Fruit fly (Drosophila melanogaster) whole organism, embryonic: Measurements from ENCODE around the gene dpr20.

ENCODE experiments used
- Atf6 ChIP-seq: fragments of 200-800 bp; sonication (Bioruptor generic); IDR thresholded peaks from 2 replicates; pipeline ENCODE4 v1.3.6; 2022; ENCODE audit warnings: missing biosample characterization, missing genetic modification characterization
- BEAF-32 ChIP-seq: fragments of 200-800 bp; sonication (Bioruptor generic); optimal IDR thresholded peaks from 3 replicates; lab custom pipeline; 2017; ENCODE audit warnings: missing biosample characterization, missing genetic modification characterization, mild to moderate bottlenecking, moderate library complexity, missing genetic modification reagents
- Blimp-1 ChIP-seq: fragments of 200-800 bp; sonication (Bioruptor generic); optimal IDR thresholded peaks from 3 replicates; lab custom pipeline; 2018; ENCODE audit warnings: missing biosample characterization, missing genetic modification characterization, mild to moderate bottlenecking, moderate library complexity, missing genetic modification reagents
- Bteb2 ChIP-seq: fragments of 200-800 bp; sonication (Bioruptor generic); optimal IDR thresholded peaks from 2 replicates; lab custom pipeline; 2016; ENCODE audit warnings: missing biosample characterization, missing genetic modification characterization
- CG10147 ChIP-seq: fragments of 200-800 bp; sonication (Bioruptor generic); optimal IDR thresholded peaks from 2 replicates; lab custom pipeline; 2019; ENCODE audit warnings: missing biosample characterization, mild to moderate bottlenecking, missing genetic modification characterization, moderate library complexity
- CG10209 ChIP-seq: fragments of 200-800 bp; sonication (Bioruptor generic); optimal IDR thresholded peaks from 3 replicates; lab custom pipeline; 2017; ENCODE audit warnings: missing biosample characterization, mild to moderate bottlenecking, missing genetic modification characterization, missing genetic modification reagents
- CG11398 ChIP-seq: fragments of 200-800 bp; sonication (Bioruptor generic); optimal IDR thresholded peaks from 2 replicates; lab custom pipeline; 2016; ENCODE audit warnings: missing biosample characterization, missing genetic modification characterization
- CG11504 ChIP-seq: fragments of 200-800 bp; sonication (Bioruptor generic); optimal IDR thresholded peaks from 3 replicates; lab custom pipeline; 2019; ENCODE audit warnings: missing biosample characterization, mild to moderate bottlenecking, missing genetic modification characterization, moderate library complexity
- CG12071 ChIP-seq: fragments of 200-800 bp; sonication (Bioruptor generic); optimal IDR thresholded peaks from 3 replicates; lab custom pipeline; 2018; ENCODE audit warnings: missing biosample characterization, mild to moderate bottlenecking, missing genetic modification characterization
- CG15601 ChIP-seq: fragments of 200-800 bp; sonication (Bioruptor generic); optimal IDR thresholded peaks from 3 replicates; lab custom pipeline; 2019; ENCODE audit warnings: missing biosample characterization, mild to moderate bottlenecking, missing genetic modification characterization, moderate library complexity
- CG17328 ChIP-seq: fragments of 200-800 bp; sonication (Bioruptor generic); IDR thresholded peaks from 2 replicates; pipeline ENCODE4 v1.3.6; 2022; ENCODE audit warnings: missing biosample characterization, missing genetic modification characterization
- CG17829 ChIP-seq: fragments of 200-800 bp; optimal IDR thresholded peaks from 2 replicates; lab custom pipeline; 2019; ENCODE audit warnings: missing biosample characterization, mild to moderate bottlenecking, missing genetic modification characterization, moderate library complexity
- CG2199 ChIP-seq: fragments of 200-800 bp; sonication (Bioruptor generic); IDR thresholded peaks from 3 replicates; pipeline ENCODE4 v1.3.6; 2022; ENCODE audit warnings: missing biosample characterization, missing genetic modification characterization
- CG30403 ChIP-seq: fragments of 200-800 bp; sonication (Bioruptor generic); optimal IDR thresholded peaks from 3 replicates; lab custom pipeline; 2016; ENCODE audit warnings: missing biosample characterization, missing genetic modification characterization
- CG34422 ChIP-seq: fragments of 200-800 bp; sonication (Bioruptor generic); IDR thresholded peaks from 3 replicates; pipeline ENCODE4 v1.3.6; 2022; ENCODE audit warnings: missing biosample characterization, missing genetic modification characterization
- CG4328 ChIP-seq: fragments of 200-800 bp; sonication (Bioruptor generic); optimal IDR thresholded peaks from 3 replicates; lab custom pipeline; 2017; ENCODE audit warnings: missing biosample characterization, missing genetic modification reagents, missing genetic modification characterization
- CG4404 ChIP-seq: fragments of 200-800 bp; sonication (Bioruptor generic); IDR thresholded peaks from 2 replicates; pipeline ENCODE4 v1.3.6; 2022; ENCODE audit warnings: missing biosample characterization, missing genetic modification characterization
- CG5245 ChIP-seq: fragments of 200-800 bp; sonication (Bioruptor generic); optimal IDR thresholded peaks from 3 replicates; lab custom pipeline; 2016; ENCODE audit warnings: missing biosample characterization, missing genetic modification characterization
- CG7745 ChIP-seq: fragments of 200-800 bp; sonication (Bioruptor generic); optimal IDR thresholded peaks from 2 replicates; lab custom pipeline; 2018; ENCODE audit warnings: missing biosample characterization, mild to moderate bottlenecking, missing genetic modification characterization, moderate library complexity
- CG8924 ChIP-seq: fragments of 200-800 bp; optimal IDR thresholded peaks from 3 replicates; lab custom pipeline; 2019; ENCODE audit warnings: missing biosample characterization, mild to moderate bottlenecking, missing genetic modification characterization, moderate library complexity
- CG9876 ChIP-seq: fragments of 200-800 bp; sonication (Bioruptor generic); optimal IDR thresholded peaks from 2 replicates; lab custom pipeline; 2016; ENCODE audit warnings: missing biosample characterization, missing genetic modification characterization
- Dip2 ChIP-seq: fragments of 200-800 bp; sonication (Bioruptor generic); IDR thresholded peaks from 2 replicates; pipeline ENCODE4 v1.3.6; 2022; ENCODE audit warnings: missing biosample characterization, missing genetic modification characterization
- Hr39 ChIP-seq: fragments of >200 bp; optimal IDR thresholded peaks from 2 replicates; lab custom pipeline; 2017
- Hr78 ChIP-seq, 2 experiments: fragments of 200-800 bp in 1 of 2; fragments of >200 bp in 1 of 2; sonication (Bioruptor generic) in 1 of 2; optimal IDR thresholded peaks; 2 replicates each; lab custom pipeline; 2017 to 2019; ENCODE audit warnings: missing biosample characterization in 2 of 2, missing genetic modification characterization in 2 of 2, mild to moderate bottlenecking in 1 of 2, moderate library complexity in 1 of 2
- Mad ChIP-seq: fragments of 200-800 bp; sonication (Bioruptor generic); optimal IDR thresholded peaks from 2 replicates; lab custom pipeline; 2016; ENCODE audit warnings: missing biosample characterization, missing genetic modification characterization
- Nf-YB ChIP-seq: fragments of 200-800 bp; sonication (Bioruptor generic); optimal IDR thresholded peaks from 3 replicates; lab custom pipeline; 2019; ENCODE audit warnings: missing biosample characterization, mild to moderate bottlenecking, missing genetic modification characterization, moderate library complexity
- Oli ChIP-seq: fragments of 200-800 bp; sonication (Bioruptor generic); optimal IDR thresholded peaks from 2 replicates; lab custom pipeline; 2018; ENCODE audit warnings: missing biosample characterization, mild to moderate bottlenecking, missing genetic modification characterization, moderate library complexity
- Spps ChIP-seq: fragments of 200-800 bp; sonication (Bioruptor generic); optimal IDR thresholded peaks from 2 replicates; lab custom pipeline; 2018; ENCODE audit warnings: missing biosample characterization, mild to moderate bottlenecking, missing genetic modification characterization
- Vsx1 ChIP-seq: fragments of 200-800 bp; sonication (Bioruptor generic); optimal IDR thresholded peaks from 2 replicates; lab custom pipeline; 2017; ENCODE audit warnings: missing biosample characterization, mild to moderate bottlenecking, missing genetic modification characterization, missing genetic modification reagents
- ato ChIP-seq: fragments of 200-800 bp; sonication (Bioruptor generic); IDR thresholded peaks from 2 replicates; pipeline ENCODE4 v1.3.6; 2022; ENCODE audit warnings: missing biosample characterization, missing genetic modification characterization; ENCODE audit not compliant: partially characterized antibody
- bigmax ChIP-seq: fragments of 200-800 bp; sonication (Bioruptor generic); optimal IDR thresholded peaks from 2 replicates; lab custom pipeline; 2018; ENCODE audit warnings: missing biosample characterization, mild to moderate bottlenecking, missing genetic modification characterization
- bowl ChIP-seq: fragments of 200-800 bp; sonication (Bioruptor generic); IDR thresholded peaks from 2 replicates; pipeline ENCODE4 v1.3.6; 2022; ENCODE audit warnings: missing biosample characterization, missing genetic modification characterization
- crol ChIP-seq: fragments of 200-800 bp; sonication (Bioruptor generic); IDR thresholded peaks from 2 replicates; pipeline ENCODE4 v1.3.6; 2022; ENCODE audit warnings: missing biosample characterization, missing genetic modification characterization
- eve ChIP-seq, 2 experiments: fragments of >200 bp; optimal IDR thresholded peaks; 2 replicates each; lab custom pipeline; 2017; ENCODE audit warnings: missing biosample characterization in 2 of 2, missing genetic modification characterization in 2 of 2
- fd96Cb ChIP-seq: fragments of 200-800 bp; sonication (Bioruptor generic); optimal IDR thresholded peaks from 2 replicates; lab custom pipeline; 2018; ENCODE audit warnings: missing biosample characterization, mild to moderate bottlenecking, missing genetic modification characterization, moderate library complexity
- gem ChIP-seq: fragments of 200-800 bp; sonication (Bioruptor generic); optimal IDR thresholded peaks from 2 replicates; lab custom pipeline; 2019; ENCODE audit warnings: missing biosample characterization, mild to moderate bottlenecking, missing genetic modification characterization, moderate library complexity
- grau ChIP-seq: fragments of 200-800 bp; optimal IDR thresholded peaks from 3 replicates; lab custom pipeline; 2019; ENCODE audit warnings: missing biosample characterization, mild to moderate bottlenecking, missing genetic modification characterization, moderate library complexity
- gsb-n ChIP-seq: fragments of 200-800 bp; sonication (Bioruptor generic); optimal IDR thresholded peaks from 3 replicates; lab custom pipeline; 2018; ENCODE audit warnings: missing biosample characterization, mild to moderate bottlenecking, missing genetic modification characterization
- mam ChIP-seq: fragments of 200-800 bp; sonication (Bioruptor generic); optimal IDR thresholded peaks from 3 replicates; lab custom pipeline; 2016; ENCODE audit warnings: missing biosample characterization, missing genetic modification characterization
- sr ChIP-seq: fragments of 200-800 bp; sonication (Bioruptor generic); IDR thresholded peaks from 3 replicates; pipeline ENCODE4 v1.3.6; 2022; ENCODE audit warnings: missing biosample characterization, missing genetic modification characterization
- z ChIP-seq: fragments of 200-800 bp; sonication (Bioruptor generic); IDR thresholded peaks from 3 replicates; pipeline ENCODE4 v1.3.6; 2022; ENCODE audit warnings: missing biosample characterization, missing genetic modification characterization

Gene dpr20

dm6 chr3L:815234-816200, 41.5 kb downstream of the dpr20 start (continued):
- TF ChIP-seq fd96Cb (tag; lab: Kevin White, UChicago): peak; percentile 38
- no peak for TF ChIP-seq Hr39 (lab: Kevin White, UChicago)
- TF ChIP-seq CG10147: no peak
- TF ChIP-seq BEAF-32 (GFP tag; lab: Kevin White, UChicago): no peak
- peak; percentile 44 for TF ChIP-seq CG8924 (tag; lab: Kevin White, UChicago)
- TF ChIP-seq z (GFP tag; lab: Robert Waterston, UW): no peak
- no peak for TF ChIP-seq CG12071 (GFP tag; lab: Kevin White, UChicago)
- TF ChIP-seq eve (GFP tag; optimal IDR thresholded peaks at IDR 0.05; lab: Kevin White, UChicago): peak in 1 of 2 experiments; percentile 25
- TF ChIP-seq CG7745 (tag; lab: Kevin White, UChicago): no peak
- no peak for TF ChIP-seq Nf-YB
- TF ChIP-seq CG17829 (tag; lab: Kevin White, UChicago): peak; percentile 21
- TF ChIP-seq CG5245: no peak
- TF ChIP-seq bowl: no peak
- peak; percentile 54 for TF ChIP-seq grau (tag; lab: Kevin White, UChicago)
- no peak for TF ChIP-seq CG11398
- TF ChIP-seq ato: no peak
- TF ChIP-seq CG10209: no peak
- peak; percentile 44 for TF ChIP-seq gem (tag; lab: Kevin White, UChicago)
- TF ChIP-seq Spps (tag; lab: Kevin White, UChicago): no peak
- TF ChIP-seq CG30403 (GFP tag; lab: Kevin White, UChicago): no peak
- no peak for TF ChIP-seq bigmax (GFP tag; lab: Kevin White, UChicago)
- peak; percentile 31 for TF ChIP-seq CG15601
- TF ChIP-seq mam: no peak
- no peak for TF ChIP-seq CG9876 (GFP tag; lab: Kevin White, UChicago)
- no peak for TF ChIP-seq Oli (tag; lab: Kevin White, UChicago)
- no peak for TF ChIP-seq gsb-n
- TF ChIP-seq Blimp-1 (GFP tag; lab: Kevin White, UChicago): peak; percentile 61
- TF ChIP-seq CG11504 (tag; lab: Kevin White, UChicago): peak; percentile 53
- peak; percentile 34; the same call in 1 of the 3 replicates for TF ChIP-seq CG34422 (GFP tag; lab: Robert Waterston, UW)
- TF ChIP-seq Bteb2 (GFP tag; lab: Kevin White, UChicago): no peak
- TF ChIP-seq Vsx1 (GFP tag; lab: Kevin White, UChicago): peak; percentile 10
- TF ChIP-seq Mad (GFP tag; lab: Kevin White, UChicago): no peak
- TF ChIP-seq Atf6 (GFP tag; lab: Robert Waterston, UW): no peak; the same call in 1 of the 2 replicates
- TF ChIP-seq crol: peak; percentile 68
- peak; percentile 57 for TF ChIP-seq CG17328 (GFP tag; lab: Robert Waterston, UW)
- no peak for TF ChIP-seq CG4404 (GFP tag; lab: Robert Waterston, UW)
- TF ChIP-seq Hr78 (GFP tag; optimal IDR thresholded peaks at IDR 0.05; lab: Kevin White, UChicago): peak in 1 of 2 experiments; percentile 30
- peak; percentile 15 for TF ChIP-seq CG4328
- TF ChIP-seq CG2199 (GFP tag; lab: Robert Waterston, UW): no peak
- no peak for TF ChIP-seq Dip2 (GFP tag; lab: Robert Waterston, UW)
- peak; percentile 89 for TF ChIP-seq sr (GFP tag; lab: Robert Waterston, UW)
